Worm (Caenorhabditis elegans): ENCODE results near the gene dylt-3.

dylt-3 gene

DNA sequence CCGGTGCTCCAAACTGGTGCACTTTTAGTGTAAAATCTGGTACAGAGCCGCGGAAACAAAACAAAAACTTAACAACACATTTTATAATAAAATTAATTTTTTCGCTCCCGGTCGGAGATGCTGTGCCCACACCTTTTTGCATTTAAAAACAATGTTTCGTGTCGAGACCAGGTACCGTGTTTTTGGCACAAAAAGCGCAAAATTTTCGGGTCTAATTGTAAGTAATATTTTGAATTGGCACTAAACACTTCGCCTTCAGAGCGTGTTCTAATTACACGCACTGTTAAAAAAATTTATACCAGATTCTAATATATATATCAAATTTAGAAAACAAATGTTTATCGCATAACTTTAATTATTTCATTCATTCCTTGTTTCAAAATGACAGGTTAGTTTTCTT, at the start of gene dylt-3:
TSS of gene dylt-3 (plus strand) at position 301 of the 400 bp plus-strand sequence.
- TF ChIP-seq hrde-1 (tag; optimal IDR thresholded peaks at IDR 0.05; ENCODE audit: borderline replicate concordance) (no peak), Y79H2A.3 (GFP tag; conservative IDR thresholded peaks at IDR 0.05) (no peak), F49E8.2 (tag; optimal IDR thresholded peaks at IDR 0.05; ENCODE audit: insufficient read depth) (no peak), ccch-3 (GFP tag; optimal IDR thresholded peaks at IDR 0.05) (no peak), mxl-1 (tag; optimal IDR thresholded peaks at IDR 0.05) (no peak), cebp-2 (GFP tag; IDR thresholded peaks at IDR 0.05) (no peak), ztf-18 (tag; optimal IDR thresholded peaks at IDR 0.05) (no peak), cebp-1 (GFP tag; IDR thresholded peaks at IDR 0.05) (no peak), cebp-1 (tag; optimal IDR thresholded peaks at IDR 0.05) (no peak), chd-7 (tag; optimal IDR thresholded peaks at IDR 0.05) (no peak), Y56A3A.18 (GFP tag; IDR thresholded peaks at IDR 0.05) (no peak), nfya-1 (tag; optimal IDR thresholded peaks at IDR 0.05; ENCODE audit: borderline replicate concordance, insufficient read depth) (no peak), rec-8 (tag; optimal IDR thresholded peaks at IDR 0.05) (no peak)

DNA sequence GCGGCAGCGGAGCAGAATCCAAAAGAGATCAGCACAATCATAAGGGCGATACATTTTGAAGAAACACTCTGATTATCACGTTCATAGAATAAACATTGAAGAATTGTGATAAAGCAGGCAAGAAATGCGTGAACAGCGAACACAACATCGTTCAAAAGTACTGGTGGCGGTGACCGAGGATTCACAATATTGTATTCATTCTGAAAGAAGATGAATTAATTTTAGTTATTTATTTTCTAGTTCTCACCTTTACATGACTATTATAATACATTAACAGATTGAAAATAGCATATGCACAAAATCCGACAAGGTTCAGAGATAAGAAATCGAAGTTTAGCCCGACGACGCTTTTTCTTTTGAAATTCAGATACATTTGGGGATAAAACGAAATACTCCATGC, 45.6 kb upstream of the dylt-3 start:
- TF ChIP-seq die-1 (tag; optimal IDR thresholded peaks at IDR 0.05) (no peak), aptf-2 (GFP tag; conservative IDR thresholded peaks at IDR 0.05) (no peak), tlf-1 (GFP tag; optimal IDR thresholded peaks at IDR 0.05) (no peak), repo-1 (tag; optimal IDR thresholded peaks at IDR 0.05) (peak; percentile 16), Y53G8AR.9 (GFP tag; conservative IDR thresholded peaks at IDR 0.05) (no peak)

DNA sequence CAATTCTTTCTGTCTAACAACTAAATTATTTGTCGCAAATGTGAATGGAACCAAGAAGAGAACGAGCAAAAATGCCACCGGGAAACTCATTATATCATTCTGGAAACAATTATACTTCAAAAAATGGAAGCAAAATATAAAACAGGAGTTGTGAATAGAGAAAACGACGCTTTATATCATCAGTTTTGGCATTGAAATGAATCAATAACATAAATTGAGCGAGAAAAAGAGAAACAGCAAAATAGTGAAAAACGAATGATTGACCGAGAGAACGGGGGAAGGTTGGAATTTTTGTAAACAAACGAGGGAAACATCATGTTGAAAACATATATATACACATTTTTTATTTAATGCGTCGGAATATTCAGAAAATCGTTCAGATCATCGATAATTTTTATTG, 44.7 kb upstream of the dylt-3 start, which contains the start of gene ctns-1:
TSS of gene ctns-1 (minus strand) at position 101 of the 400 bp plus-strand sequence.
- TF ChIP-seq snpc-1.1 (tag; optimal IDR thresholded peaks at IDR 0.05; ENCODE audit: insufficient read depth) = no peak
- TF ChIP-seq F49E8.2 (tag; optimal IDR thresholded peaks at IDR 0.05; ENCODE audit: insufficient read depth) = no peak
- TF ChIP-seq ama-1 (optimal IDR thresholded peaks at IDR 0.05) = no peak
- no peak for TF ChIP-seq ama-1 (GFP tag; optimal IDR thresholded peaks at IDR 0.05)
- TF ChIP-seq zfh-2 (GFP tag; conservative IDR thresholded peaks at IDR 0.05) = no peak
- TF ChIP-seq F39B2.1 (GFP tag; IDR thresholded peaks at IDR 0.05) = no peak
- no peak for TF ChIP-seq B0261.1 (tag; optimal IDR thresholded peaks at IDR 0.05)
- TF ChIP-seq egrh-3 (GFP tag; IDR thresholded peaks at IDR 0.05) = no peak
- TF ChIP-seq dox-1 (GFP tag; IDR thresholded peaks at IDR 0.05) = no peak
- TF ChIP-seq C17E4.6 (GFP tag; IDR thresholded peaks at IDR 0.05) = no peak
- TF ChIP-seq madf-3 (GFP tag; IDR thresholded peaks at IDR 0.05) = no peak
- no peak for TF ChIP-seq hsf-1 (GFP tag; IDR thresholded peaks at IDR 0.05)
- no peak for TF ChIP-seq gei-17 (GFP tag; optimal IDR thresholded peaks at IDR 0.05)

DNA sequence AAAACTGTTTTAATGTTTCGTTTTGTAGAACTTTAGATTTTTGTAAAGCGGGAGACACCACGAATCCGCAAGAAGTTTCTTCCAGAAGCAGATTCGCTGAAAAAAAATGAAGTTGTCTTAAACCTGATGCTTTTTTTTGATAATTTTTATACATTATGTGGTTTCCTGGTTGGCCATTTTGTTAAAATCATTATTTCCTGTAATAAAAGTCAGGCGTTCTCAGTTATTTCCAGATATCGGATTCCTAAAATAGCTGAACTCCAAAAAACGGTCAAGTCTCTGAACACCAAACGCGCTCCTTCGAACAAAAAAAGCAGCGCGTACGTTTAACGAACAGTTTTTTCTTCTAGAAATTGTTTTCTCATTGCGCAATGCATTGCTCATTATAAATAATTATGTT, 44.2 kb upstream of the dylt-3 start:
- TF ChIP-seq dpff-1 (tag; optimal IDR thresholded peaks at IDR 0.05) (no peak), ceh-100 (GFP tag; IDR thresholded peaks at IDR 0.05) (peak; percentile 86), madf-3 (GFP tag; IDR thresholded peaks at IDR 0.05) (no peak), lsl-1 (GFP tag; optimal IDR thresholded peaks at IDR 0.05) (peak; percentile 13), K12H6.12 (tag; optimal IDR thresholded peaks at IDR 0.05) (peak; percentile 39), mcd-1 (GFP tag; IDR thresholded peaks at IDR 0.05) (peak; percentile 46; the same call in 1 of the 2 replicates), efl-1 (GFP tag; optimal IDR thresholded peaks at IDR 0.05) (peak; percentile 23), ceh-79 (tag; optimal IDR thresholded peaks at IDR 0.05) (no peak), egrh-3 (GFP tag; IDR thresholded peaks at IDR 0.05) (0 out of 2 replicates have a peak, but pooled peaks have one; percentile 9)

Measured in whole organism, young adult.